Worm (Caenorhabditis elegans): ENCODE data around the gene dsh-2.

The dsh-2 gene

DNA sequence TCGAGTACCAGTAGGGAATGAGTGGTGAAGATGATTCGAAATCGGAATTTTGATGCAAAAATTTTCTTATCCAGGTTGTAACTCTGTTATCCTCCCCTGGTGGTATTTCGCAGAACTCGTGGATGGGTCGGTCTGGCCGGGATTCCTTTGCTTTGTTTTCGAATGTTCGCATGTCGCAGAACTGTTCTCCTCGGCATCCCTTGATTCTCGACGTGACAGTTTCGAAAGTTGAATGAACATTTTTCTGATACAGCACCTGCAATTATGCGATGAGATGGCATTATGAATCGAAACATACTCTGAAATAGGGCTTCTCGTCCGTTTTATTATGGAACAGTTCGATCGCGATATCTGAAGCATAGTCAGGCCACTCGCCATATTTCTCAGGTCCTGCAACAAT lies 24.7 kb downstream of the dsh-2 start:
- no peak for TF ChIP-seq lin-39 (tag; optimal IDR thresholded peaks at IDR 0.05)
- TF ChIP-seq sem-4 (tag; optimal IDR thresholded peaks at IDR 0.05) = no peak
- no peak for TF ChIP-seq C34F6.9 (tag; optimal IDR thresholded peaks at IDR 0.05)
- TF ChIP-seq lin-13 (GFP tag; optimal IDR thresholded peaks at IDR 0.05) = no peak
- no peak for TF ChIP-seq lsy-2 (tag; optimal IDR thresholded peaks at IDR 0.05)
- no peak for TF ChIP-seq elt-3 (tag; optimal IDR thresholded peaks at IDR 0.05)
- TF ChIP-seq ceh-16 (tag; optimal IDR thresholded peaks at IDR 0.05) = no peak
- no peak for TF ChIP-seq blmp-1 (tag; optimal IDR thresholded peaks at IDR 0.05; ENCODE audit: insufficient read depth)
- TF ChIP-seq mdl-1 (tag; optimal IDR thresholded peaks at IDR 0.05) = no peak
- TF ChIP-seq nhr-11 (tag; optimal IDR thresholded peaks at IDR 0.05) = no peak
- TF ChIP-seq nhr-12 (tag; optimal IDR thresholded peaks at IDR 0.05) = no peak
- TF ChIP-seq nhr-129 (tag; optimal IDR thresholded peaks at IDR 0.05) = no peak
- TF ChIP-seq nhr-23 (tag; optimal IDR thresholded peaks at IDR 0.05) = no peak
- TF ChIP-seq zag-1 (tag; optimal IDR thresholded peaks at IDR 0.05) = no peak
- TF ChIP-seq alr-1 (tag; optimal IDR thresholded peaks at IDR 0.05) = no peak
- no peak for TF ChIP-seq nhr-10 (tag; optimal IDR thresholded peaks at IDR 0.05)
- no peak for TF ChIP-seq aly-2 (tag; optimal IDR thresholded peaks at IDR 0.05)
- no peak for TF ChIP-seq ztf-4 (tag; optimal IDR thresholded peaks at IDR 0.05)
- TF ChIP-seq nhr-25 (tag; optimal IDR thresholded peaks at IDR 0.05) = no peak

DNA sequence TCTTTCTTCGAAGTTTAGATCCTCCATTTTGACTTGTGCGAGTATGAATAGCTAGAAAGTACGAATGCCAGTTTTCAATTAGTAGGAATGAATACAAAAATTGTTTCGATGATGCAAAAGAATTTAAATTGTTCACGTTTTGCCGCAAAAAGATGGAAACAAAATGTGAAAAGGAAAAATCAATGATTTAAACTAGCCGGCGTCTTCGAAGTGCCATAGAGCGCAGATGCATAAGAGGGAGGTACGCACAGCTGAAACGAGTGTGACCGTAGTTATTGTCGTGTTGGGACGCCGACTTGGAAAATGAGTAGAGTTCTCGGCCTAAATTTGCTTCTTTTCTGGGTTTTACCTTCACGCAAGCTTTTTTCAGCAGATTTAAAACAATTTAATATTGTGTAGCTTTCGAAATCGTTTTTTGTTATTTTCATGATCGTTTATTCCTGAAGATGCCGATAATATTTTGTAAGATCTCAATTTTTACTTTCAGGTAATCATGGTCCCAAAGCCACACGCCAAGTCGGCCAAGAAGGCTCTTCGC lies 25.8 kb downstream of the dsh-2 start, which contains the start of the genes ify-1 and rpl-22:
ify-1 (minus strand) TSS at position 51 of the 538 bp plus-strand sequence.
rpl-22 (plus strand) TSS at position 488 of the 538 bp plus-strand sequence.
- TF ChIP-seq gmeb-1 (tag; optimal IDR thresholded peaks at IDR 0.05) = peak; percentile 95
- peak; percentile 94 for TF ChIP-seq sma-3 (GFP tag; optimal IDR thresholded peaks at IDR 0.05)
- peak; percentile 93 for TF ChIP-seq sem-4 (tag; optimal IDR thresholded peaks at IDR 0.05)
- peak; percentile 96 for TF ChIP-seq lin-11 (tag; optimal IDR thresholded peaks at IDR 0.05)
- peak; percentile 76 for TF ChIP-seq nhr-77 (tag; optimal IDR thresholded peaks at IDR 0.05)
- TF ChIP-seq F13H6.1 (tag; optimal IDR thresholded peaks at IDR 0.05) = peak; percentile 92
- peak; percentile 94 for TF ChIP-seq snpc-4 (tag; optimal IDR thresholded peaks at IDR 0.05)
- peak; percentile 95 for TF ChIP-seq lin-13 (GFP tag; optimal IDR thresholded peaks at IDR 0.05)
- peak; percentile 94 for TF ChIP-seq sma-9 (GFP tag; optimal IDR thresholded peaks at IDR 0.05)
- TF ChIP-seq sma-9 (tag; optimal IDR thresholded peaks at IDR 0.05) = no peak
- TF ChIP-seq blmp-1 (tag; optimal IDR thresholded peaks at IDR 0.05; ENCODE audit: insufficient read depth) = peak; percentile 86
- peak; percentile 99 for TF ChIP-seq unc-55 (GFP tag; optimal IDR thresholded peaks at IDR 0.05)
- TF ChIP-seq ztf-11 (tag; optimal IDR thresholded peaks at IDR 0.05) = no peak
- peak in 1 of 2 experiments; percentile 51 for TF ChIP-seq mdl-1 (tag; optimal IDR thresholded peaks at IDR 0.05)
- TF ChIP-seq nhr-11 (tag; optimal IDR thresholded peaks at IDR 0.05) = peak; percentile 37
- no peak for TF ChIP-seq skn-1 (tag; optimal IDR thresholded peaks at IDR 0.05)
- TF ChIP-seq nhr-12 (tag; optimal IDR thresholded peaks at IDR 0.05) = no peak
- TF ChIP-seq lin-39 (tag; optimal IDR thresholded peaks at IDR 0.05) = no peak
- peak; percentile 98 for TF ChIP-seq nhr-129 (tag; optimal IDR thresholded peaks at IDR 0.05)
- TF ChIP-seq unc-39 (tag; optimal IDR thresholded peaks at IDR 0.05) = no peak
- TF ChIP-seq ztf-1 (GFP tag; conservative IDR thresholded peaks at IDR 0.05) = no peak
- peak; percentile 43 for TF ChIP-seq R02D3.7 (tag; optimal IDR thresholded peaks at IDR 0.05)
- TF ChIP-seq lsy-2 (tag; optimal IDR thresholded peaks at IDR 0.05) = peak; percentile 98 to 100
- peak; percentile 96 for TF ChIP-seq C34F6.9 (tag; optimal IDR thresholded peaks at IDR 0.05)
- TF ChIP-seq ama-1 (optimal IDR thresholded peaks at IDR 0.05) = peak; percentile 71
- peak; percentile 83 for TF ChIP-seq ZK546.5 (tag; optimal IDR thresholded peaks at IDR 0.05)
- peak; percentile 90 for TF ChIP-seq mab-5 (tag; optimal IDR thresholded peaks at IDR 0.05)
- peak; percentile 71 for TF ChIP-seq ceh-16 (tag; optimal IDR thresholded peaks at IDR 0.05)
- peak; percentile 47 for TF ChIP-seq unc-62 (GFP tag; optimal IDR thresholded peaks at IDR 0.05)
- TF ChIP-seq nhr-6 (tag; optimal IDR thresholded peaks at IDR 0.05) = peak; percentile 89
- peak; percentile 34 for TF ChIP-seq nhr-10 (tag; optimal IDR thresholded peaks at IDR 0.05)
- TF ChIP-seq alr-1 (tag; optimal IDR thresholded peaks at IDR 0.05) = no peak
- TF ChIP-seq nhr-237 (tag; optimal IDR thresholded peaks at IDR 0.05) = no peak
- no peak for TF ChIP-seq elt-1 (tag; optimal IDR thresholded peaks at IDR 0.05)
- TF ChIP-seq aly-2 (tag; optimal IDR thresholded peaks at IDR 0.05) = no peak
- no peak for TF ChIP-seq dmd-4 (tag; optimal IDR thresholded peaks at IDR 0.05)
- TF ChIP-seq elt-3 (tag; optimal IDR thresholded peaks at IDR 0.05) = no peak
- TF ChIP-seq fos-1 (tag; optimal IDR thresholded peaks at IDR 0.05) = peak; percentile 83
- TF ChIP-seq ceh-82 (tag; optimal IDR thresholded peaks at IDR 0.05) = peak; percentile 73
- peak; percentile 39 for TF ChIP-seq egl-27 (tag; optimal IDR thresholded peaks at IDR 0.05)
- peak; percentile 95 for TF ChIP-seq nhr-25 (tag; optimal IDR thresholded peaks at IDR 0.05)
- TF ChIP-seq crh-2 (tag; optimal IDR thresholded peaks at IDR 0.05) = peak; percentile 98
- no peak for TF ChIP-seq nhr-23 (tag; optimal IDR thresholded peaks at IDR 0.05)
- TF ChIP-seq ztf-4 (tag; optimal IDR thresholded peaks at IDR 0.05) = peak; percentile 90
- no peak for TF ChIP-seq peb-1 (tag; optimal IDR thresholded peaks at IDR 0.05)
- TF ChIP-seq Y55F3AM.14 (GFP tag; optimal IDR thresholded peaks at IDR 0.05) = peak; percentile 28
- peak; percentile 94 for TF ChIP-seq nhr-21 (tag; optimal IDR thresholded peaks at IDR 0.05)
- TF ChIP-seq zag-1 (tag; optimal IDR thresholded peaks at IDR 0.05) = peak; percentile 78
- TF ChIP-seq mbf-1 (tag; optimal IDR thresholded peaks at IDR 0.05) = no peak
